Fruit fly (Drosophila melanogaster) whole organism, embryonic: Measurements from ENCODE around the gene CG4313.

Source experiments
- Aef1 ChIP-seq: fragments of 200-800 bp; sonication (Bioruptor generic); IDR thresholded peaks from 3 replicates; pipeline ENCODE4 v1.3.6; 2022; ENCODE audit warnings: missing biosample characterization, missing genetic modification characterization
- Atf-2 ChIP-seq: fragments of 200-800 bp; sonication (Bioruptor generic); optimal IDR thresholded peaks from 2 replicates; lab custom pipeline; 2016; ENCODE audit warnings: missing biosample characterization, missing genetic modification characterization
- CG10274 ChIP-seq: fragments of 200-800 bp; sonication (Bioruptor generic); optimal IDR thresholded peaks from 3 replicates; lab custom pipeline; 2017; ENCODE audit warnings: missing biosample characterization, mild to moderate bottlenecking, missing genetic modification characterization
- CG11456 ChIP-seq: fragments of 200-800 bp; sonication (Bioruptor generic); IDR thresholded peaks from 3 replicates; pipeline ENCODE4 v1.3.6; 2022; ENCODE audit warnings: missing biosample characterization, missing genetic modification characterization
- CG11504 ChIP-seq: fragments of 200-800 bp; sonication (Bioruptor generic); optimal IDR thresholded peaks from 3 replicates; lab custom pipeline; 2019; ENCODE audit warnings: missing biosample characterization, mild to moderate bottlenecking, missing genetic modification characterization, moderate library complexity
- CG11696 ChIP-seq: fragments of 200-800 bp; sonication (Bioruptor generic); IDR thresholded peaks from 2 replicates; pipeline ENCODE4 v1.3.6; 2022; ENCODE audit warnings: missing biosample characterization, missing genetic modification characterization
- CG11723 ChIP-seq: fragments of 200-800 bp; sonication (Bioruptor generic); optimal IDR thresholded peaks from 2 replicates; lab custom pipeline; 2017; ENCODE audit warnings: missing biosample characterization, mild to moderate bottlenecking, missing genetic modification characterization
- CG12299 ChIP-seq: fragments of 200-800 bp; sonication (Bioruptor generic); optimal IDR thresholded peaks from 2 replicates; lab custom pipeline; 2018; ENCODE audit warnings: missing biosample characterization, mild to moderate bottlenecking, missing genetic modification characterization
- CG15514 ChIP-seq: fragments of 200-800 bp; sonication (Bioruptor generic); optimal IDR thresholded peaks from 3 replicates; lab custom pipeline; 2017; ENCODE audit warnings: missing biosample characterization, missing genetic modification characterization, mild to moderate bottlenecking, moderate library complexity, missing genetic modification reagents
- CG17829 ChIP-seq: fragments of 200-800 bp; optimal IDR thresholded peaks from 2 replicates; lab custom pipeline; 2019; ENCODE audit warnings: missing biosample characterization, mild to moderate bottlenecking, missing genetic modification characterization, moderate library complexity
- CG18599 ChIP-seq: fragments of 200-800 bp; sonication (Bioruptor generic); optimal IDR thresholded peaks from 3 replicates; lab custom pipeline; 2017; ENCODE audit warnings: missing biosample characterization, missing genetic modification characterization, mild to moderate bottlenecking, moderate library complexity, missing genetic modification reagents
- CG31224 ChIP-seq: fragments of 200-800 bp; sonication (Bioruptor generic); IDR thresholded peaks from 2 replicates; pipeline ENCODE4 v1.3.6; 2022; ENCODE audit warnings: missing biosample characterization, missing genetic modification characterization
- CG6683 ChIP-seq: fragments of 200-800 bp; sonication (Bioruptor generic); optimal IDR thresholded peaks from 2 replicates; lab custom pipeline; 2017; ENCODE audit warnings: missing biosample characterization, mild to moderate bottlenecking, missing genetic modification characterization, missing genetic modification reagents
- CG6791 ChIP-seq: fragments of 200-800 bp; sonication (Bioruptor generic); IDR thresholded peaks from 3 replicates; pipeline ENCODE4 v1.3.6; 2022; ENCODE audit warnings: missing biosample characterization, missing genetic modification characterization; ENCODE audit not compliant: partially characterized antibody
- CG7556 ChIP-seq: fragments of 200-800 bp; sonication (Bioruptor generic); optimal IDR thresholded peaks from 2 replicates; lab custom pipeline; 2017; ENCODE audit warnings: missing biosample characterization, mild to moderate bottlenecking, missing genetic modification characterization
- CG7963 ChIP-seq: fragments of 200-800 bp; sonication (Bioruptor generic); IDR thresholded peaks from 3 replicates; pipeline ENCODE4 v1.3.6; 2022; ENCODE audit warnings: missing biosample characterization, missing genetic modification characterization; ENCODE audit not compliant: partially characterized antibody
- CHES-1-like ChIP-seq: fragments of 200-800 bp; sonication (Bioruptor generic); optimal IDR thresholded peaks from 2 replicates; lab custom pipeline; 2016; ENCODE audit warnings: missing biosample characterization, missing genetic modification characterization
- Chrac-16 ChIP-seq: fragments of 200-800 bp; sonication (Bioruptor generic); optimal IDR thresholded peaks from 3 replicates; lab custom pipeline; 2016; ENCODE audit warnings: missing biosample characterization, missing genetic modification characterization
- Dbx ChIP-seq: fragments of 200-800 bp; sonication (Bioruptor generic); IDR thresholded peaks from 3 replicates; pipeline ENCODE4 v1.3.6; 2022; ENCODE audit warnings: missing biosample characterization, missing genetic modification characterization
- Drgx ChIP-seq: fragments of 200-800 bp; sonication (Bioruptor generic); IDR thresholded peaks from 2 replicates; pipeline ENCODE4 v1.3.6; 2022; ENCODE audit warnings: missing biosample characterization, missing genetic modification characterization
- Fer1 ChIP-seq: fragments of 200-800 bp; sonication (Bioruptor generic); optimal IDR thresholded peaks from 2 replicates; lab custom pipeline; 2017; ENCODE audit warnings: missing biosample characterization, mild to moderate bottlenecking, missing genetic modification characterization
- HmgZ ChIP-seq: fragments of 200-800 bp; sonication (Bioruptor generic); optimal IDR thresholded peaks from 2 replicates; lab custom pipeline; 2018; ENCODE audit warnings: missing biosample characterization, mild to moderate bottlenecking, missing genetic modification characterization
- Hr3 ChIP-seq: fragments of 200-800 bp; sonication (Bioruptor generic); optimal IDR thresholded peaks from 3 replicates; lab custom pipeline; 2016; ENCODE audit warnings: missing biosample characterization, missing genetic modification characterization
- Hsf ChIP-seq: fragments of 200-800 bp; sonication (Bioruptor generic); optimal IDR thresholded peaks from 3 replicates; lab custom pipeline; 2016; ENCODE audit warnings: missing biosample characterization, missing genetic modification characterization
- MBD-R2 ChIP-seq: fragments of 200-800 bp; sonication (Bioruptor generic); IDR thresholded peaks from 2 replicates; pipeline ENCODE4 v1.3.6; 2022; ENCODE audit warnings: missing biosample characterization, missing genetic modification characterization
- MTF-1 ChIP-seq: fragments of 200-800 bp; sonication (Bioruptor generic); optimal IDR thresholded peaks from 2 replicates; lab custom pipeline; 2018; ENCODE audit warnings: missing biosample characterization, mild to moderate bottlenecking, missing genetic modification characterization, borderline replicate concordance
- NfI ChIP-seq: fragments of 200-800 bp; sonication (Bioruptor generic); optimal IDR thresholded peaks from 3 replicates; lab custom pipeline; 2018; ENCODE audit warnings: missing biosample characterization, mild to moderate bottlenecking, missing genetic modification characterization, moderate library complexity
- Sox102F ChIP-seq: fragments of 200-800 bp; sonication (Bioruptor generic); optimal IDR thresholded peaks from 2 replicates; lab custom pipeline; 2018; ENCODE audit warnings: missing biosample characterization, mild to moderate bottlenecking, missing genetic modification characterization, moderate library complexity
- Vsx1 ChIP-seq: fragments of 200-800 bp; sonication (Bioruptor generic); optimal IDR thresholded peaks from 2 replicates; lab custom pipeline; 2017; ENCODE audit warnings: missing biosample characterization, mild to moderate bottlenecking, missing genetic modification characterization, missing genetic modification reagents
- btn ChIP-seq: fragments of 200-800 bp; sonication (Bioruptor generic); optimal IDR thresholded peaks from 2 replicates; lab custom pipeline; 2016; ENCODE audit warnings: missing biosample characterization, missing genetic modification characterization
- chn ChIP-seq: fragments of 200-800 bp; sonication (Bioruptor generic); optimal IDR thresholded peaks from 2 replicates; lab custom pipeline; 2016; ENCODE audit warnings: missing biosample characterization, missing genetic modification characterization
- crol ChIP-seq: fragments of 200-800 bp; sonication (Bioruptor generic); IDR thresholded peaks from 2 replicates; pipeline ENCODE4 v1.3.6; 2022; ENCODE audit warnings: missing biosample characterization, missing genetic modification characterization
- dpn ChIP-seq, 2 experiments: fragments of 200-800 bp; sonication (Bioruptor generic); optimal IDR thresholded peaks; 3 replicates each; lab custom pipeline; 2016; ENCODE audit warnings: missing biosample characterization in 2 of 2, missing genetic modification characterization in 2 of 2
- fd102C ChIP-seq: fragments of 200-800 bp; sonication (Bioruptor generic); optimal IDR thresholded peaks from 2 replicates; lab custom pipeline; 2018; ENCODE audit warnings: missing biosample characterization, mild to moderate bottlenecking, missing genetic modification characterization, moderate library complexity
- her ChIP-seq: fragments of 200-800 bp; sonication (Bioruptor generic); optimal IDR thresholded peaks from 2 replicates; lab custom pipeline; 2016; ENCODE audit warnings: missing biosample characterization, missing genetic modification characterization
- jumu ChIP-seq: fragments of 200-800 bp; sonication (Bioruptor generic); optimal IDR thresholded peaks from 3 replicates; lab custom pipeline; 2016; ENCODE audit warnings: missing biosample characterization, missing genetic modification characterization
- lilli ChIP-seq: fragments of 200-800 bp; sonication (Bioruptor generic); optimal IDR thresholded peaks from 3 replicates; lab custom pipeline; 2016; ENCODE audit warnings: missing biosample characterization, missing genetic modification characterization
- lov ChIP-seq, 2 experiments: fragments of 200-800 bp in 1 of 2; fragments of >200 bp in 1 of 2; sonication (Bioruptor generic) in 1 of 2; IDR thresholded peaks in 1 of 2; optimal IDR thresholded peaks in 1 of 2; 2 replicates in 1 of 2; 3 replicates in 1 of 2; pipeline versions ENCODE4 v1.3.6 to Lab custom; 2017 to 2022; ENCODE audit warnings: missing biosample characterization in 1 of 2, missing genetic modification characterization in 1 of 2
- pb ChIP-seq: fragments of 200-800 bp; sonication (Bioruptor generic); optimal IDR thresholded peaks from 3 replicates; lab custom pipeline; 2016; ENCODE audit warnings: missing biosample characterization, missing genetic modification characterization
- peb ChIP-seq: fragments of 200-800 bp; sonication (Bioruptor generic); IDR thresholded peaks from 2 replicates; pipeline ENCODE4 v1.3.6; 2022; ENCODE audit warnings: missing biosample characterization, missing genetic modification characterization
- pita ChIP-seq: fragments of 200-800 bp; sonication (Bioruptor generic); optimal IDR thresholded peaks from 2 replicates; lab custom pipeline; 2017; ENCODE audit warnings: missing biosample characterization, mild to moderate bottlenecking, missing genetic modification characterization
- pnt ChIP-seq: fragments of 200-800 bp; sonication (Bioruptor generic); optimal IDR thresholded peaks from 3 replicates; lab custom pipeline; 2016; ENCODE audit warnings: missing biosample characterization, missing genetic modification characterization
- pzg ChIP-seq: fragments of 200-800 bp; sonication (Bioruptor generic); optimal IDR thresholded peaks from 3 replicates; lab custom pipeline; 2018; ENCODE audit warnings: missing biosample characterization, mild to moderate bottlenecking, missing genetic modification characterization, moderate library complexity
- schlank ChIP-seq: fragments of 200-800 bp; sonication (Bioruptor generic); optimal IDR thresholded peaks from 2 replicates; lab custom pipeline; 2018; ENCODE audit warnings: missing biosample characterization, mild to moderate bottlenecking, missing genetic modification characterization
- sens ChIP-seq: fragments of 200-800 bp; sonication (Bioruptor generic); peaks from one replicate; lab custom pipeline; 2016; ENCODE audit warnings: missing biosample characterization, missing genetic modification characterization
- seq ChIP-seq: fragments of 200-800 bp; sonication (Bioruptor generic); IDR thresholded peaks from 2 replicates; pipeline ENCODE4 v1.3.6; 2022; ENCODE audit warnings: missing biosample characterization, missing genetic modification characterization
- shn ChIP-seq: fragments of 200-800 bp; sonication (Bioruptor generic); optimal IDR thresholded peaks from 3 replicates; lab custom pipeline; 2016; ENCODE audit warnings: missing biosample characterization, missing genetic modification characterization
- trem ChIP-seq: fragments of 200-800 bp; optimal IDR thresholded peaks from 3 replicates; lab custom pipeline; 2019; ENCODE audit warnings: missing biosample characterization, mild to moderate bottlenecking, missing genetic modification characterization, moderate library complexity
- tup ChIP-seq: fragments of 200-800 bp; sonication (Bioruptor generic); optimal IDR thresholded peaks from 2 replicates; lab custom pipeline; 2016; ENCODE audit warnings: missing biosample characterization, mild to moderate bottlenecking, missing genetic modification characterization, moderate library complexity
- unpg ChIP-seq: fragments of 200-800 bp; sonication (Bioruptor generic); optimal IDR thresholded peaks from 3 replicates; lab custom pipeline; 2018; ENCODE audit warnings: missing biosample characterization, mild to moderate bottlenecking, missing genetic modification characterization, moderate library complexity

Gene CG4313

dm6 chrX:2073325-2073724 lies 31.7 kb downstream of the CG4313 start, which contains the start of gene CG4199 (continued):
- TF ChIP-seq dpn (GFP tag; optimal IDR thresholded peaks at IDR 0.05; lab: Kevin White, UChicago), result peak in 1 of 2 experiments; percentile 17
- no peak for TF ChIP-seq CG7963 (GFP tag; lab: Robert Waterston, UW)
- TF ChIP-seq Sox102F (GFP tag; lab: Kevin White, UChicago), result no peak
- no peak for TF ChIP-seq fd102C
- TF ChIP-seq CG11723, result no peak
- TF ChIP-seq peb (GFP tag; lab: Robert Waterston, UW), result no peak
- peak; percentile 25 for TF ChIP-seq Fer1 (GFP tag; lab: Kevin White, UChicago)
- no peak for TF ChIP-seq unpg (GFP tag; lab: Kevin White, UChicago)
- peak; percentile 36; the same call in 1 of the 3 replicates for TF ChIP-seq CG6791 (GFP tag; lab: Robert Waterston, UW)
- TF ChIP-seq lilli (GFP tag; lab: Kevin White, UChicago), result peak; percentile 20
- TF ChIP-seq Dbx, result 0 out of 3 replicates have a peak, but pooled peaks have one; percentile 22
- no peak for TF ChIP-seq Hr3 (GFP tag; lab: Kevin White, UChicago)
- TF ChIP-seq MTF-1 (GFP tag; lab: Kevin White, UChicago), result no peak
- no peak for TF ChIP-seq Atf-2 (GFP tag; lab: Kevin White, UChicago)
- no peak for TF ChIP-seq CG12299 (tag; lab: Kevin White, UChicago)
- TF ChIP-seq Hsf (GFP tag; lab: Kevin White, UChicago), result no peak
- TF ChIP-seq tup (GFP tag; lab: Kevin White, UChicago), result no peak
- TF ChIP-seq her (GFP tag; lab: Kevin White, UChicago), result no peak
- no peak for TF ChIP-seq btn
- peak; percentile 52 for TF ChIP-seq CHES-1-like (GFP tag; lab: Kevin White, UChicago)
- no peak for TF ChIP-seq CG11696 (GFP tag; lab: Robert Waterston, UW)
- TF ChIP-seq CG15514 (GFP tag; lab: Kevin White, UChicago), result peak; percentile 96
- no peak for TF ChIP-seq pnt (GFP tag; lab: Kevin White, UChicago)
- TF ChIP-seq pb (GFP tag; lab: Kevin White, UChicago), result no peak
- TF ChIP-seq CG7556 (GFP tag; lab: Kevin White, UChicago), result no peak
- no peak for TF ChIP-seq lov (optimal IDR thresholded peaks at IDR 0.05; lab: Kevin White, UChicago)
- TF ChIP-seq lov (GFP tag; IDR thresholded peaks at IDR 0.05; lab: Robert Waterston, UW), result 0 out of 3 replicates have a peak, but pooled peaks have one; percentile 12
- TF ChIP-seq CG11456 (GFP tag; lab: Robert Waterston, UW), result no peak
- TF ChIP-seq trem (tag; lab: Kevin White, UChicago), result peak; percentile 41
- no peak for TF ChIP-seq CG6683 (GFP tag; lab: Kevin White, UChicago)
- TF ChIP-seq chn (GFP tag; lab: Kevin White, UChicago), result no peak
- peak; percentile 67 for TF ChIP-seq HmgZ (tag; lab: Kevin White, UChicago)
- TF ChIP-seq jumu, result peak; percentile 6
- TF ChIP-seq shn (GFP tag; lab: Kevin White, UChicago), result no peak
- peak; percentile 20; the same call in 1 of the 2 replicates for TF ChIP-seq Drgx
- TF ChIP-seq Chrac-16, result no peak
- no peak for TF ChIP-seq Vsx1 (GFP tag; lab: Kevin White, UChicago)
- no peak for TF ChIP-seq CG10274 (GFP tag; lab: Kevin White, UChicago)
- no peak for TF ChIP-seq Aef1 (GFP tag; lab: Robert Waterston, UW)
- peak; percentile 19 for TF ChIP-seq pita (GFP tag; lab: Kevin White, UChicago)
- TF ChIP-seq, all 482 proteins: peak for 93

- TF ChIP-seq schlank (tag; lab: Kevin White, UChicago) (no peak), lov (optimal IDR thresholded peaks at IDR 0.05; lab: Kevin White, UChicago) (no peak), lov (GFP tag; IDR thresholded peaks at IDR 0.05; lab: Robert Waterston, UW) (no peak), NfI (GFP tag; lab: Kevin White, UChicago) (no peak), CG31224 (GFP tag; lab: Robert Waterston, UW) (no peak), CG17829 (tag; lab: Kevin White, UChicago) (no peak), CG11504 (peak; percentile 39), sens (GFP tag; lab: Kevin White, UChicago) (peak; percentile 73), pzg (GFP tag; lab: Kevin White, UChicago) (peak; percentile 20), seq (GFP tag; lab: Robert Waterston, UW) (no peak), crol (GFP tag; lab: Robert Waterston, UW) (no peak), MBD-R2 (GFP tag; lab: Robert Waterston, UW) (peak; percentile 64; the same call in 1 of the 2 replicates), CG18599 (GFP tag; lab: Kevin White, UChicago) (no peak)
Measured at dm6 chrX:2075846-2076377, 34.2 kb downstream of the CG4313 start, which contains the start of gene CG4045. CG4045 (minus strand) TSS chrX:2075900.
